Fruit fly (Drosophila melanogaster) whole organism, embryonic: ENCODE measurements around the gene CG17930.

ENCODE experiments used
- Abd-B ChIP-seq: fragments of 200-800 bp; sonication (Bioruptor generic); optimal IDR thresholded peaks from 2 replicates; lab custom pipeline; 2018; ENCODE audit warnings: missing biosample characterization, mild to moderate bottlenecking, missing genetic modification characterization, moderate library complexity
- Bdp1 ChIP-seq: fragments of 200-800 bp; sonication (Bioruptor generic); optimal IDR thresholded peaks from 3 replicates; lab custom pipeline; 2016; ENCODE audit warnings: missing biosample characterization, missing genetic modification characterization
- Blimp-1 ChIP-seq: fragments of 200-800 bp; sonication (Bioruptor generic); optimal IDR thresholded peaks from 3 replicates; lab custom pipeline; 2018; ENCODE audit warnings: missing biosample characterization, missing genetic modification characterization, mild to moderate bottlenecking, moderate library complexity, missing genetic modification reagents
- CG1024 ChIP-seq: fragments of 200-800 bp; sonication (Bioruptor generic); IDR thresholded peaks from 2 replicates; pipeline ENCODE4 v1.3.6; 2022; ENCODE audit warnings: missing biosample characterization, missing genetic modification characterization
- CG10565 ChIP-seq: fragments of 200-800 bp; sonication (Bioruptor generic); optimal IDR thresholded peaks from 3 replicates; lab custom pipeline; 2016; ENCODE audit warnings: missing biosample characterization, mild to moderate bottlenecking, missing genetic modification characterization
- CG11398 ChIP-seq: fragments of 200-800 bp; sonication (Bioruptor generic); optimal IDR thresholded peaks from 2 replicates; lab custom pipeline; 2016; ENCODE audit warnings: missing biosample characterization, missing genetic modification characterization
- CG12155 ChIP-seq: fragments of 200-800 bp; sonication (Bioruptor generic); optimal IDR thresholded peaks from 3 replicates; lab custom pipeline; 2016; ENCODE audit warnings: missing biosample characterization, missing genetic modification characterization
- CG13287 ChIP-seq: fragments of 200-800 bp; sonication (Bioruptor generic); IDR thresholded peaks from 2 replicates; pipeline ENCODE4 v1.3.6; 2022; ENCODE audit warnings: missing biosample characterization, missing genetic modification characterization; ENCODE audit not compliant: partially characterized antibody
- CG13424 ChIP-seq: fragments of 200-800 bp; sonication (Bioruptor generic); optimal IDR thresholded peaks from 2 replicates; lab custom pipeline; 2019; ENCODE audit warnings: missing biosample characterization, mild to moderate bottlenecking, missing genetic modification characterization, moderate library complexity
- CG14050 ChIP-seq: fragments of 200-800 bp; sonication (Bioruptor generic); IDR thresholded peaks from 3 replicates; pipeline ENCODE4 v1.3.6; 2022; ENCODE audit warnings: missing biosample characterization, missing genetic modification characterization
- CG14667 ChIP-seq: fragments of 200-800 bp; sonication (Bioruptor generic); IDR thresholded peaks from 2 replicates; pipeline ENCODE4 v1.3.6; 2022; ENCODE audit warnings: missing biosample characterization, missing genetic modification characterization
- CG16863 ChIP-seq: fragments of 200-800 bp; sonication (Bioruptor generic); optimal IDR thresholded peaks from 3 replicates; lab custom pipeline; 2016; ENCODE audit warnings: missing biosample characterization, missing genetic modification characterization
- CG18599 ChIP-seq: fragments of 200-800 bp; sonication (Bioruptor generic); optimal IDR thresholded peaks from 3 replicates; lab custom pipeline; 2017; ENCODE audit warnings: missing biosample characterization, missing genetic modification characterization, mild to moderate bottlenecking, moderate library complexity, missing genetic modification reagents
- CG3065 ChIP-seq: fragments of 200-800 bp; sonication (Bioruptor generic); optimal IDR thresholded peaks from 2 replicates; lab custom pipeline; 2016; ENCODE audit warnings: missing biosample characterization, missing genetic modification characterization
- CG32532 ChIP-seq: fragments of 200-800 bp; sonication (Bioruptor generic); IDR thresholded peaks from 2 replicates; pipeline ENCODE4 v1.3.6; 2022; ENCODE audit warnings: missing biosample characterization, missing genetic modification characterization
- CG3726 ChIP-seq: fragments of 200-800 bp; sonication (Bioruptor generic); IDR thresholded peaks from 3 replicates; pipeline ENCODE4, ENCODE4 v1.3.6; 2022; ENCODE audit warnings: missing biosample characterization, missing genetic modification characterization
- CG4424 ChIP-seq: fragments of 200-800 bp; sonication (Bioruptor generic); optimal IDR thresholded peaks from 3 replicates; lab custom pipeline; 2016; ENCODE audit warnings: missing biosample characterization, missing genetic modification characterization
- CG6854 ChIP-seq: fragments of 200-800 bp; sonication (Bioruptor generic); optimal IDR thresholded peaks from 3 replicates; lab custom pipeline; 2017; ENCODE audit warnings: missing biosample characterization, mild to moderate bottlenecking, missing genetic modification characterization
- CG7556 ChIP-seq: fragments of 200-800 bp; sonication (Bioruptor generic); optimal IDR thresholded peaks from 2 replicates; lab custom pipeline; 2017; ENCODE audit warnings: missing biosample characterization, mild to moderate bottlenecking, missing genetic modification characterization
- CG9876 ChIP-seq: fragments of 200-800 bp; sonication (Bioruptor generic); optimal IDR thresholded peaks from 2 replicates; lab custom pipeline; 2016; ENCODE audit warnings: missing biosample characterization, missing genetic modification characterization
- CG9932 ChIP-seq: fragments of 200-800 bp; sonication (Bioruptor generic); IDR thresholded peaks from 2 replicates; pipeline ENCODE4 v1.3.6; 2022; ENCODE audit warnings: missing biosample characterization, missing genetic modification characterization
- Hand ChIP-seq: fragments of 200-800 bp; sonication (Bioruptor generic); optimal IDR thresholded peaks from 2 replicates; lab custom pipeline; 2017; ENCODE audit warnings: mild to moderate bottlenecking, missing biosample characterization, missing genetic modification reagents, missing genetic modification characterization
- Hr39 ChIP-seq: fragments of >200 bp; optimal IDR thresholded peaks from 2 replicates; lab custom pipeline; 2017
- Jarid2 ChIP-seq: fragments of 200-800 bp; sonication (Bioruptor generic); optimal IDR thresholded peaks from 3 replicates; lab custom pipeline; 2017; ENCODE audit warnings: mild to moderate bottlenecking, missing biosample characterization, missing genetic modification reagents, missing genetic modification characterization
- Lim3 ChIP-seq: fragments of 200-800 bp; sonication (Bioruptor generic); IDR thresholded peaks from 2 replicates; pipeline ENCODE4 v1.3.6; 2022; ENCODE audit warnings: missing biosample characterization, missing genetic modification characterization
- MBD-R2 ChIP-seq: fragments of 200-800 bp; sonication (Bioruptor generic); IDR thresholded peaks from 2 replicates; pipeline ENCODE4 v1.3.6; 2022; ENCODE audit warnings: missing biosample characterization, missing genetic modification characterization
- Opbp ChIP-seq: fragments of 200-800 bp; sonication (Bioruptor generic); IDR thresholded peaks from 3 replicates; pipeline ENCODE4 v1.3.6; 2022; ENCODE audit warnings: missing biosample characterization, missing genetic modification characterization; ENCODE audit not compliant: partially characterized antibody
- Scr ChIP-seq: fragments of 200-800 bp; sonication (Bioruptor generic); IDR thresholded peaks from 2 replicates; pipeline ENCODE4 v1.3.6; 2022; ENCODE audit warnings: missing biosample characterization, missing genetic modification characterization; ENCODE audit not compliant: partially characterized antibody
- Sox100B ChIP-seq: fragments of 200-800 bp; sonication (Bioruptor generic); optimal IDR thresholded peaks from 3 replicates; lab custom pipeline; 2018; ENCODE audit warnings: missing biosample characterization, mild to moderate bottlenecking, missing genetic modification characterization
- Sox102F ChIP-seq: fragments of 200-800 bp; sonication (Bioruptor generic); optimal IDR thresholded peaks from 2 replicates; lab custom pipeline; 2018; ENCODE audit warnings: missing biosample characterization, mild to moderate bottlenecking, missing genetic modification characterization, moderate library complexity
- Spps ChIP-seq: fragments of 200-800 bp; sonication (Bioruptor generic); optimal IDR thresholded peaks from 2 replicates; lab custom pipeline; 2018; ENCODE audit warnings: missing biosample characterization, mild to moderate bottlenecking, missing genetic modification characterization
- ac ChIP-seq: fragments of 200-800 bp; sonication (Bioruptor generic); optimal IDR thresholded peaks from 3 replicates; lab custom pipeline; 2017; ENCODE audit warnings: missing biosample characterization, mild to moderate bottlenecking, missing genetic modification characterization
- ash1 ChIP-seq: fragments of 200-800 bp; sonication (Bioruptor generic); optimal IDR thresholded peaks from 2 replicates; lab custom pipeline; 2018; ENCODE audit warnings: missing biosample characterization, mild to moderate bottlenecking, missing genetic modification characterization
- ci ChIP-seq: fragments of 200-800 bp; sonication (Bioruptor generic); IDR thresholded peaks from 3 replicates; pipeline ENCODE4 v1.3.6; 2022; ENCODE audit warnings: missing biosample characterization, missing genetic modification characterization
- crol ChIP-seq: fragments of 200-800 bp; sonication (Bioruptor generic); IDR thresholded peaks from 2 replicates; pipeline ENCODE4 v1.3.6; 2022; ENCODE audit warnings: missing biosample characterization, missing genetic modification characterization
- disco-r ChIP-seq: fragments of 200-800 bp; sonication (Bioruptor generic); optimal IDR thresholded peaks from 2 replicates; lab custom pipeline; 2016; ENCODE audit warnings: missing biosample characterization, missing genetic modification characterization
- eve ChIP-seq, 2 experiments: fragments of >200 bp; optimal IDR thresholded peaks; 2 replicates each; lab custom pipeline; 2017; ENCODE audit warnings: missing biosample characterization in 2 of 2, missing genetic modification characterization in 2 of 2
- exex ChIP-seq: fragments of 200-800 bp; sonication (Bioruptor generic); optimal IDR thresholded peaks from 4 replicates; lab custom pipeline; 2018; ENCODE audit warnings: missing biosample characterization, mild to moderate bottlenecking, missing genetic modification characterization, moderate library complexity
- fd64A ChIP-seq: fragments of 200-800 bp; sonication (Bioruptor generic); optimal IDR thresholded peaks from 3 replicates; lab custom pipeline; 2018; ENCODE audit warnings: missing biosample characterization, mild to moderate bottlenecking, missing genetic modification characterization
- hth ChIP-seq: fragments of >200 bp; optimal IDR thresholded peaks from 2 replicates; lab custom pipeline; 2017; ENCODE audit warnings: inconsistent platforms
- kah ChIP-seq: fragments of 200-800 bp; sonication (Bioruptor generic); optimal IDR thresholded peaks from 2 replicates; lab custom pipeline; 2018; ENCODE audit warnings: missing biosample characterization, mild to moderate bottlenecking, missing genetic modification characterization
- klu ChIP-seq: fragments of 200-800 bp; sonication (Bioruptor generic); IDR thresholded peaks from 2 replicates; pipeline ENCODE4 v1.3.6; 2022; ENCODE audit warnings: missing biosample characterization, missing genetic modification characterization
- kni ChIP-seq: fragments of 200-800 bp; sonication (Bioruptor generic); optimal IDR thresholded peaks from 3 replicates; lab custom pipeline; 2017; ENCODE audit warnings: mild to moderate bottlenecking, missing biosample characterization, missing genetic modification reagents, missing genetic modification characterization
- lilli ChIP-seq: fragments of 200-800 bp; sonication (Bioruptor generic); optimal IDR thresholded peaks from 3 replicates; lab custom pipeline; 2016; ENCODE audit warnings: missing biosample characterization, missing genetic modification characterization
- mld ChIP-seq: fragments of 200-800 bp; sonication (Bioruptor generic); IDR thresholded peaks from 3 replicates; pipeline ENCODE4 v1.3.6; 2022; ENCODE audit warnings: missing biosample characterization, missing genetic modification characterization; ENCODE audit not compliant: partially characterized antibody
- org-1 ChIP-seq: fragments of 200-800 bp; sonication (Bioruptor generic); optimal IDR thresholded peaks from 2 replicates; lab custom pipeline; 2017; ENCODE audit warnings: missing biosample characterization, missing genetic modification characterization
- otp ChIP-seq: fragments of 200-800 bp; sonication (Bioruptor generic); IDR thresholded peaks from 3 replicates; pipeline ENCODE4, ENCODE4 v1.3.6; 2022; ENCODE audit warnings: missing biosample characterization, missing genetic modification characterization
- p53 ChIP-seq: fragments of 200-800 bp; sonication (Bioruptor generic); optimal IDR thresholded peaks from 2 replicates; lab custom pipeline; 2016; ENCODE audit warnings: missing biosample characterization, missing genetic modification characterization
- pho ChIP-seq: fragments of 200-800 bp; sonication (Bioruptor generic); optimal IDR thresholded peaks from 2 replicates; lab custom pipeline; 2016; ENCODE audit warnings: missing biosample characterization, missing genetic modification characterization
- sd ChIP-seq: fragments of 200-800 bp; sonication (Bioruptor generic); optimal IDR thresholded peaks from 3 replicates; lab custom pipeline; 2018; ENCODE audit warnings: missing biosample characterization, mild to moderate bottlenecking, missing genetic modification characterization, moderate library complexity
- yki ChIP-seq: fragments of >200 bp; optimal IDR thresholded peaks from 3 replicates; lab custom pipeline; 2018

Gene CG17930

dm6 chr3R:16331809-16332343 lies 4.2 kb downstream of the CG17930 start (continued):
- TF ChIP-seq yki (lab: Kevin White, UChicago) (no peak), eve (GFP tag; optimal IDR thresholded peaks at IDR 0.05; lab: Kevin White, UChicago) (no peak), Hand (no peak), klu (0 out of 2 replicates have a peak, but pooled peaks have one; percentile 24), CG14667 (GFP tag; lab: Robert Waterston, UW) (no peak), org-1 (GFP tag; lab: Kevin White, UChicago) (peak; percentile 69), ci (peak; percentile 80), CG13424 (peak; percentile 45), CG14050 (GFP tag; lab: Robert Waterston, UW) (no peak), CG12155 (GFP tag; lab: Kevin White, UChicago) (peak; percentile 1), Sox102F (GFP tag; lab: Kevin White, UChicago) (peak; percentile 10), Scr (GFP tag; lab: Robert Waterston, UW) (no peak), CG11398 (GFP tag; lab: Kevin White, UChicago) (peak; percentile 82), disco-r (GFP tag; lab: Kevin White, UChicago) (no peak), CG9932 (0 out of 2 replicates have a peak, but pooled peaks have one; percentile 35), Lim3 (GFP tag; lab: Robert Waterston, UW) (no peak), CG3726 (peak; percentile 70; the same call in 2 of the 3 replicates), CG32532 (GFP tag; lab: Robert Waterston, UW) (no peak; the same call in 1 of the 2 replicates), kni (GFP tag; lab: Kevin White, UChicago) (peak; percentile 82), CG16863 (peak; percentile 53), sd (tag; lab: Kevin White, UChicago) (peak; percentile 21), CG6854 (GFP tag; lab: Kevin White, UChicago) (peak; percentile 9), MBD-R2 (GFP tag; lab: Robert Waterston, UW) (no peak; the same call in 1 of the 2 replicates), CG9876 (GFP tag; lab: Kevin White, UChicago) (no peak), otp (GFP tag; lab: Robert Waterston, UW) (peak; percentile 80), mld (no peak), ash1 (no peak), lilli (GFP tag; lab: Kevin White, UChicago) (no peak), CG7556 (peak; percentile 64), Blimp-1 (GFP tag; lab: Kevin White, UChicago) (peak; percentile 49), CG3065 (peak; percentile 60), Hr39 (lab: Kevin White, UChicago) (no peak), exex (peak; percentile 52), CG10565 (GFP tag; lab: Kevin White, UChicago) (no peak), Opbp (GFP tag; lab: Robert Waterston, UW) (no peak), Jarid2 (GFP tag; lab: Kevin White, UChicago) (no peak), Spps (tag; lab: Kevin White, UChicago) (peak; percentile 51), Abd-B (no peak), pho (GFP tag; lab: Kevin White, UChicago) (peak; percentile 21), ac (peak; percentile 60), CG13287 (GFP tag; lab: Robert Waterston, UW) (no peak), Bdp1 (GFP tag; lab: Kevin White, UChicago) (peak; percentile 78), Sox100B (peak; percentile 35), fd64A (GFP tag; lab: Kevin White, UChicago) (peak; percentile 70), p53 (GFP tag; lab: Kevin White, UChicago) (peak; percentile 37), hth (lab: Kevin White, UChicago) (no peak), crol (GFP tag; lab: Robert Waterston, UW) (peak; percentile 24; the same call in 1 of the 2 replicates), CG4424 (GFP tag; lab: Kevin White, UChicago) (peak; percentile 28), CG1024 (no peak; the same call in 1 of the 2 replicates), CG18599 (peak; percentile 43), kah (GFP tag; lab: Kevin White, UChicago) (no peak)
